Worm (Caenorhabditis elegans) whole organism, late embryonic: ENCODE measurements around the gene kmo-2.

Experiments used
- F13H6.1 ChIP-seq: sonication (generic microtip); optimal IDR thresholded peaks from 2 replicates; lab custom pipeline; 2016; ENCODE audit warnings: missing genetic modification characterization, missing compliant biosample characterization
- K02D7.2 ChIP-seq: sonication (generic microtip); optimal IDR thresholded peaks from 2 replicates; lab custom pipeline; 2017; ENCODE audit warnings: mild to moderate bottlenecking, missing genetic modification characterization, missing compliant biosample characterization
- Y22D7AL.16 ChIP-seq: sonication (generic microtip); optimal IDR thresholded peaks from 2 replicates; lab custom pipeline; 2016; ENCODE audit warnings: missing genetic modification characterization, missing compliant biosample characterization
- ahr-1 ChIP-seq: sonication (generic microtip); optimal IDR thresholded peaks from 2 replicates; lab custom pipeline; 2016; ENCODE audit warnings: missing genetic modification characterization, missing compliant biosample characterization
- ama-1 ChIP-seq: fragments of 150-350 bp; optimal IDR thresholded peaks from 2 replicates; lab custom pipeline; 2014
- ceh-30 ChIP-seq: fragments of 150-350 bp; optimal IDR thresholded peaks from 2 replicates; lab custom pipeline; 2014; ENCODE audit warnings: missing biosample characterization, missing genetic modification characterization
- ceh-31 ChIP-seq: sonication (generic microtip); optimal IDR thresholded peaks from 2 replicates; lab custom pipeline; 2016; ENCODE audit warnings: missing genetic modification characterization, missing compliant biosample characterization
- ceh-34 ChIP-seq: sonication (generic microtip); optimal IDR thresholded peaks from 2 replicates; lab custom pipeline; 2016; ENCODE audit warnings: mild to moderate bottlenecking, missing genetic modification characterization, missing compliant biosample characterization
- ceh-45 ChIP-seq: fragments of 200-800 bp; sonication (Bioruptor generic); IDR thresholded peaks from 2 replicates; pipeline ENCODE4 v1.3.6; 2022; ENCODE audit warnings: missing genetic modification reagents, missing genetic modification characterization, missing compliant biosample characterization
- ceh-48 ChIP-seq: sonication (generic microtip); optimal IDR thresholded peaks from 2 replicates; lab custom pipeline; 2016; ENCODE audit warnings: missing genetic modification characterization, inconsistent platforms, missing compliant biosample characterization
- ceh-6 ChIP-seq: fragments of 200-800 bp; sonication (Bioruptor generic); optimal IDR thresholded peaks from 2 replicates; lab custom pipeline; 2018; ENCODE audit warnings: mild to moderate bottlenecking, missing genetic modification characterization, missing compliant biosample characterization
- ceh-9 ChIP-seq: sonication (generic microtip); optimal IDR thresholded peaks from 2 replicates; lab custom pipeline; 2016; ENCODE audit warnings: mild to moderate bottlenecking, missing genetic modification characterization, inconsistent platforms, missing compliant biosample characterization
- elt-4 ChIP-seq: sonication (generic microtip); optimal IDR thresholded peaks from 2 replicates; lab custom pipeline; 2016; ENCODE audit warnings: missing genetic modification characterization, missing compliant biosample characterization
- ets-4 ChIP-seq: sonication (generic microtip); optimal IDR thresholded peaks from 2 replicates; lab custom pipeline; 2016; ENCODE audit warnings: missing genetic modification characterization, missing compliant biosample characterization
- eyg-1 ChIP-seq: sonication (generic microtip); optimal IDR thresholded peaks from 2 replicates; lab custom pipeline; 2016; ENCODE audit warnings: missing genotype, missing genetic modification characterization, missing compliant biosample characterization
- fax-1 ChIP-seq: sonication (generic microtip); optimal IDR thresholded peaks from 2 replicates; lab custom pipeline; 2016; ENCODE audit warnings: missing genotype, missing genetic modification characterization, missing compliant biosample characterization
- hlh-13 ChIP-seq: fragments of 200-800 bp; sonication (Bioruptor generic); optimal IDR thresholded peaks from 2 replicates; lab custom pipeline; 2018; ENCODE audit warnings: mild to moderate bottlenecking, missing genetic modification characterization, missing compliant biosample characterization
- hlh-8 ChIP-seq: sonication (generic microtip); optimal IDR thresholded peaks from 2 replicates; lab custom pipeline; 2016; ENCODE audit warnings: missing genotype, missing genetic modification characterization, missing compliant biosample characterization
- lin-11 ChIP-seq: fragments of 200-800 bp; sonication (Bioruptor generic); optimal IDR thresholded peaks from 2 replicates; lab custom pipeline; 2018; ENCODE audit warnings: mild to moderate bottlenecking, missing genetic modification characterization, missing compliant biosample characterization
- madf-2 ChIP-seq: sonication (generic microtip); optimal IDR thresholded peaks from 2 replicates; lab custom pipeline; 2017; ENCODE audit warnings: missing genetic modification characterization, missing compliant biosample characterization
- mec-3 ChIP-seq: sonication (generic microtip); optimal IDR thresholded peaks from 2 replicates; lab custom pipeline; 2016; ENCODE audit warnings: borderline replicate concordance, missing genetic modification characterization, missing compliant biosample characterization
- nfya-1 ChIP-seq: sonication (generic microtip); optimal IDR thresholded peaks from 2 replicates; lab custom pipeline; 2017; ENCODE audit warnings: missing genetic modification characterization, mild to moderate bottlenecking, missing compliant biosample characterization, antibody characterized with exemption, moderate library complexity
- nhr-232 ChIP-seq: sonication (generic microtip); optimal IDR thresholded peaks from 2 replicates; lab custom pipeline; 2016; ENCODE audit warnings: missing genetic modification characterization, missing compliant biosample characterization
- npax-4 ChIP-seq: sonication (generic microtip); optimal IDR thresholded peaks from 2 replicates; lab custom pipeline; 2016; ENCODE audit warnings: missing genetic modification characterization, missing compliant biosample characterization
- pag-3 ChIP-seq: sonication (generic microtip); optimal IDR thresholded peaks from 2 replicates; lab custom pipeline; 2016; ENCODE audit warnings: missing compliant biosample characterization, missing genetic modification characterization, borderline replicate concordance
- pha-2 ChIP-seq: sonication (generic microtip); optimal IDR thresholded peaks from 2 replicates; lab custom pipeline; 2017; ENCODE audit warnings: mild to moderate bottlenecking, missing genetic modification characterization, missing compliant biosample characterization
- pha-4 ChIP-seq: fragments of 150-350 bp; optimal IDR thresholded peaks from 2 replicates; lab custom pipeline; 2018; ENCODE audit warnings: missing biosample characterization, missing genetic modification reagents, missing genetic modification characterization
- pros-1 ChIP-seq: fragments of 150-350 bp; optimal IDR thresholded peaks from 2 replicates; lab custom pipeline; 2014; ENCODE audit warnings: missing biosample characterization, missing genetic modification reagents, missing genetic modification characterization
- ref-2 ChIP-seq: sonication (generic microtip); optimal IDR thresholded peaks from 2 replicates; lab custom pipeline; 2016; ENCODE audit warnings: missing genetic modification characterization, missing compliant biosample characterization
- sdc-2 ChIP-seq: sonication (generic microtip); optimal IDR thresholded peaks from 2 replicates; lab custom pipeline; 2016; ENCODE audit warnings: missing genotype, missing genetic modification characterization, missing compliant biosample characterization
- sox-2 ChIP-seq: fragments of 200-800 bp; sonication (Bioruptor generic); IDR thresholded peaks from 2 replicates; pipeline ENCODE4 v1.3.6; 2022; ENCODE audit warnings: missing genetic modification reagents, missing genetic modification characterization, missing compliant biosample characterization
- sox-4 ChIP-seq: sonication (generic microtip); optimal IDR thresholded peaks from 2 replicates; lab custom pipeline; 2017; ENCODE audit warnings: mild to moderate bottlenecking, missing genetic modification characterization, inconsistent platforms, missing compliant biosample characterization
- tbx-2 ChIP-seq: sonication (generic microtip); optimal IDR thresholded peaks from 2 replicates; lab custom pipeline; 2016; ENCODE audit warnings: missing genetic modification characterization, missing compliant biosample characterization
- tbx-7 ChIP-seq: sonication (generic microtip); optimal IDR thresholded peaks from 2 replicates; lab custom pipeline; 2016; ENCODE audit warnings: missing genotype, missing genetic modification characterization, missing compliant biosample characterization
- unc-42 ChIP-seq: sonication (generic microtip); optimal IDR thresholded peaks from 2 replicates; lab custom pipeline; 2016; ENCODE audit warnings: missing genotype, missing genetic modification characterization, missing compliant biosample characterization
- unc-86 ChIP-seq: sonication (generic microtip); optimal IDR thresholded peaks from 2 replicates; lab custom pipeline; 2016; ENCODE audit warnings: missing genetic modification characterization, missing compliant biosample characterization
- ztf-16 ChIP-seq: sonication (generic microtip); optimal IDR thresholded peaks from 2 replicates; lab custom pipeline; 2017; ENCODE audit warnings: missing genetic modification characterization, missing compliant biosample characterization

Gene kmo-2

DNA sequence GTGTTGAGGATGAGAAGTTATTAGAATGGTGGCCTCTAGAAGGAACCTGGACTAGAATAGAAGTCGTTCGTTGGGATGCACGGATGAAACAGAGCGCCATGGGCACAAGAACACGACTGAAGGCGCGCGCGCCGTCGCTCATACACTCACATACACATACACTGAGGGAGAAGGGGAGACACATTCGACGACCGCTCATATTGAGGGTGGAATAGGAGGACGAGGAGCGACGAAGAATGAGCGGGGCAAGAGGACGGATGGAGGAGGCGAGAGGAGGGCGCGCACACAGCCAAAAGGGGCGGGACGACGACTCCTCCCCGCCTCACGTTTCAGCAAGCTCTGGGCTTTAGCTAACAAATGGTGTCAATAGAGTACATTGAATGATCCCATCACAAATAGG is 29.6 kb downstream of the kmo-2 start (continued):
- peak; percentile 25 for TF ChIP-seq ref-2
- TF ChIP-seq ceh-34 (tag; lab: Kevin White, UChicago): peak; percentile 37
- peak; percentile 56 for TF ChIP-seq sdc-2 (tag; lab: Kevin White, UChicago)

DNA sequence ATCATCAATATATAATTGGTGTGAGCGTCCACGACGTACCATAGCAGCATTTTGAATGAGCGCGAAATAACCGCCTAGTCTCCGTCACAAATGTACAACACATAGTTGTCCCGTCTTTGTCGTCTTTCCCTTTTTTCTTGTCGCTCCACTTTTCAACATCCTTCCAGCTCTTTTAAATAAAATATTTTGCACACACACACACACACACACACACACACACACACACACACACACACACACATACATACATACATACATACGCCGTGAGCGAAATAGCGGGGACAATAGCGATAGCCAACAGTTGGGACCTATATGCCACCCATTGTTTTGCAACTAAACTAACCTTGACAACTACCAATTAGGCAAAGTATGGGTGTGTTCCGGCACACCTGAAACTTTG is 30.0 kb downstream of the kmo-2 start:
- no peak for TF ChIP-seq pag-3 (tag; lab: Kevin White, UChicago)
- TF ChIP-seq sox-2 (GFP tag; lab: Robert Waterston, UW): peak; percentile 4; the same call in 1 of the 2 replicates
- TF ChIP-seq, all 69 proteins: peak for 1

DNA sequence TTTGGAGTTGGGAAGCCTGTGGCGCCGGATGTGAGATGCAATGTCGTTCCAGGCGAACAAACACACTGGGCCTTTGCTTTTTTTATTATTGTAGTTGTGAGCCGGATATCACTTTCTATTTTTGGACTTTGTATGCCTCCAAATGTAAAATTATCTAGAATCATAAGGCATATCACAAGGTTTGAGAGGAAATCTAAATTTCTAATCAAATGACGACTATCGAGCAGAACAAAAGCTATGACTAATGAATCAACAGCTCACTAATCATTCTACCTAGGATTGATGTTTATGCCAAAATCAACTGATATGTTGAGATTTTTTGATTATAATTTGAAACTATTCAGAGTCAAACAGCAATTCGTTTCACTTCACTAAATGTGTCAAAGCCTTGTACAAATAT is 30.4 kb downstream of the kmo-2 start:
- TF ChIP-seq sdc-2 (tag; lab: Kevin White, UChicago) (no peak), tbx-2 (tag; lab: Kevin White, UChicago) (no peak), ceh-9 (tag; lab: Kevin White, UChicago) (no peak), ahr-1 (tag; lab: Kevin White, UChicago) (no peak), ceh-30 (tag; lab: Kevin White, UChicago) (no peak), pha-4 (no peak), F13H6.1 (tag; lab: Kevin White, UChicago) (no peak), Y22D7AL.16 (tag; lab: Kevin White, UChicago) (no peak), ceh-45 (GFP tag; lab: Robert Waterston, UW) (no peak), pros-1 (tag; lab: Kevin White, UChicago) (no peak), sox-4 (tag; lab: Kevin White, UChicago) (no peak), fax-1 (tag; lab: Kevin White, UChicago) (no peak), eyg-1 (tag; lab: Kevin White, UChicago) (no peak), unc-42 (tag; lab: Kevin White, UChicago) (no peak), K02D7.2 (no peak), lin-11 (tag; lab: Kevin White, UChicago) (no peak), nhr-232 (tag; lab: Kevin White, UChicago) (no peak), ceh-6 (GFP tag; lab: Kevin White, UChicago) (no peak), hlh-8 (tag; lab: Kevin White, UChicago) (no peak), unc-86 (tag; lab: Kevin White, UChicago) (no peak)

DNA sequence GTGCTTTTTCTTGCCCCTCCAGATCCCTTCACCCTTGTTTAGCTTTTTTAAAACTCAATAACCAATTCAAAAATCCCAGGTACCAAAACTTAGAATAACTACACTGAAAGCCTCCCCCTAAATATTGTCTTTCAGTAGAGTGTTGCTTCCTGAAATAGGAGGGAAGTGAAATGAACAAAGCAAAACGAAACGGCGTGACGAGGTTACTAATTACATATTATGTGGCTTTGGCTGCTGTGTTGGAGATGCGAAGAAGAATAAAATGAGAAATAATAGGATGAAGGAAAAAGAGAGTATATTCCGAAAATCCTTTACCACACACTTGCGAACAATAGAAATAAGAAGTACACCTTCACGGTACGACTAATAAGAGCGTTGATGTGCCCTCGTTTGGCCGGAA is 32.2 kb downstream of the kmo-2 start:
- TF ChIP-seq mec-3: no peak
- TF ChIP-seq madf-2 (tag; lab: Kevin White, UChicago): no peak
- no peak for TF ChIP-seq nfya-1 (tag; lab: Kevin White, UChicago)
- no peak for TF ChIP-seq lin-11 (tag; lab: Kevin White, UChicago)
- no peak for TF ChIP-seq ceh-34 (tag; lab: Kevin White, UChicago)
- TF ChIP-seq unc-42 (tag; lab: Kevin White, UChicago): peak; percentile 23
- no peak for TF ChIP-seq ets-4 (tag; lab: Kevin White, UChicago)
- TF ChIP-seq tbx-2 (tag; lab: Kevin White, UChicago): no peak
- TF ChIP-seq npax-4 (tag; lab: Kevin White, UChicago): no peak
- TF ChIP-seq K02D7.2: no peak
- peak; percentile 20 for TF ChIP-seq ceh-31 (tag; lab: Kevin White, UChicago)
- no peak for TF ChIP-seq hlh-13
- no peak for TF ChIP-seq ceh-48 (tag; lab: Kevin White, UChicago)
- TF ChIP-seq sox-2 (GFP tag; lab: Robert Waterston, UW): peak; percentile 18; the same call in 1 of the 2 replicates
- TF ChIP-seq ztf-16 (tag; lab: Kevin White, UChicago): no peak
- TF ChIP-seq tbx-7 (tag; lab: Kevin White, UChicago): no peak
- no peak for TF ChIP-seq elt-4

DNA sequence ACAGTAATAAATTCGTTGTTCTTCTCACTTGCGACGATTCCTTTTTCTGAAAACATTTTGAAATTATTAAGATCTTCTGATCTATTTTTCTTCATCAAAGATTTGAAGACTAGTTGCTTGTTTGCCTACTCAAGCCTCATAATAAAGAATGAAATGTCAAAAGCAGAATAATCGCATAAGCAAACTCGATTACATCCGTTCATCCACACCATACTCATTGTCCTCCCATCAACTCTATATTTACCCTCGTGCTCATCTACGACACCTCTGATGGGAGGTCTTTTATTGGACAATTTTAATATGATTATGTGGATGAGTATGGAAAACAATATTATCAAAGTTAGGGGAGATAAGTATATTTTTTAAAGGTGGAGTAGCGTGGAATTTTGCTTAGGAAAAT is 34.5 kb downstream of the kmo-2 start:
- TF ChIP-seq unc-42 (tag; lab: Kevin White, UChicago): peak; percentile 62
- TF ChIP-seq pha-2 (tag; lab: Kevin White, UChicago): no peak
- TF ChIP-seq ceh-9 (tag; lab: Kevin White, UChicago): no peak
- no peak for TF ChIP-seq ama-1 (lab: Kevin White, UChicago)
